Fruit fly (Drosophila melanogaster): Measurements from ENCODE around the gene CG5707.

DNA sequence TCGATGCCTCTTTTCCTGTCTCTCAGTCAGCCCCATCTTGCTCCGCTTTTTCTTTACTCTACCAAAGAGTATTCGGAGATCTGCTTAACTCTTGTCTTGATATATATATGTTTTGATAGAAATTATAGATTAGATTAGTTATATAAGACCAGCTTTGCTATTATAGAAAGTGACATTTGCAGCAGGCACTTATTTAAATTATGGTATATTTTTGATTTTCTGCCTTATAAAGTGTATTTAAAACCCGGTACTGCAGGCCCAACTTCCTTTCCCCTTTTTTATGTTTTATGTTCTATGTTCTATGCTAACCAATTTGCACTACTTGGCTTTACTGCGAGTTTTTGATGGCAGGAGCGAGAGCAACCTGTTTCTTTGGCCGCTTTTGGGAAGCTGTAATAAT lies 29.4 kb downstream of the CG5707 start:
- TF ChIP-seq cic (GFP tag; optimal IDR thresholded peaks at IDR 0.05) (no peak), tj (GFP tag; optimal IDR thresholded peaks at IDR 0.05) (no peak), pad (GFP tag; optimal IDR thresholded peaks at IDR 0.05) (no peak), kay (GFP tag; ENCODE audit: borderline replicate concordance) (no peak), Clk (GFP tag; optimal IDR thresholded peaks at IDR 0.05) (no peak), ovo (GFP tag; optimal IDR thresholded peaks at IDR 0.05) (no peak), Mnt (GFP tag; optimal IDR thresholded peaks at IDR 0.05) (no peak), CG5204 (GFP tag; optimal IDR thresholded peaks at IDR 0.05) (no peak), CG12768 (GFP tag; optimal IDR thresholded peaks at IDR 0.05) (no peak), CG1620 (GFP tag; optimal IDR thresholded peaks at IDR 0.05) (no peak), cnc (optimal IDR thresholded peaks at IDR 0.05) (no peak), CG11617 (GFP tag; optimal IDR thresholded peaks at IDR 0.05) (no peak), Crg-1 (GFP tag; optimal IDR thresholded peaks at IDR 0.05) (no peak), toe (GFP tag; optimal IDR thresholded peaks at IDR 0.05) (no peak)
